Fruit fly (Drosophila melanogaster) whole organism, embryonic: Measurements from ENCODE around the gene Prp18.

ENCODE experiments used
- Awh ChIP-seq: fragments of 200-800 bp; sonication (Bioruptor generic); IDR thresholded peaks from 2 replicates; pipeline ENCODE4, ENCODE4 v1.3.6; 2022; ENCODE audit warnings: missing biosample characterization, missing genetic modification characterization
- BEAF-32 ChIP-seq: fragments of 200-800 bp; sonication (Bioruptor generic); optimal IDR thresholded peaks from 3 replicates; lab custom pipeline; 2017; ENCODE audit warnings: missing biosample characterization, missing genetic modification characterization, mild to moderate bottlenecking, moderate library complexity, missing genetic modification reagents
- CG10366 ChIP-seq: fragments of 200-800 bp; sonication (Bioruptor generic); IDR thresholded peaks from 2 replicates; pipeline ENCODE4 v1.3.6; 2022; ENCODE audit warnings: missing biosample characterization, missing genetic modification characterization
- CG10543 ChIP-seq: fragments of 200-800 bp; sonication (Bioruptor generic); optimal IDR thresholded peaks from 3 replicates; lab custom pipeline; 2017; ENCODE audit warnings: missing biosample characterization, mild to moderate bottlenecking, missing genetic modification characterization, moderate library complexity
- CG10565 ChIP-seq: fragments of 200-800 bp; sonication (Bioruptor generic); optimal IDR thresholded peaks from 3 replicates; lab custom pipeline; 2016; ENCODE audit warnings: missing biosample characterization, mild to moderate bottlenecking, missing genetic modification characterization
- CG10979 ChIP-seq: fragments of 200-800 bp; sonication (Bioruptor generic); optimal IDR thresholded peaks from 2 replicates; lab custom pipeline; 2018; ENCODE audit warnings: missing biosample characterization, mild to moderate bottlenecking, missing genetic modification characterization, moderate library complexity
- CG1602 ChIP-seq: fragments of 200-800 bp; sonication (Bioruptor generic); optimal IDR thresholded peaks from 3 replicates; lab custom pipeline; 2016; ENCODE audit warnings: missing biosample characterization, missing genetic modification characterization
- CG16815 ChIP-seq: fragments of 200-800 bp; sonication (Bioruptor generic); optimal IDR thresholded peaks from 3 replicates; lab custom pipeline; 2017; ENCODE audit warnings: missing biosample characterization, mild to moderate bottlenecking, missing genetic modification characterization
- CG17359 ChIP-seq: fragments of 200-800 bp; sonication (Bioruptor generic); optimal IDR thresholded peaks from 3 replicates; lab custom pipeline; 2018; ENCODE audit warnings: missing biosample characterization, mild to moderate bottlenecking, missing genetic modification characterization, moderate library complexity
- CG17802 ChIP-seq: fragments of 200-800 bp; sonication (Bioruptor generic); optimal IDR thresholded peaks from 2 replicates; lab custom pipeline; 2018; ENCODE audit warnings: missing biosample characterization, mild to moderate bottlenecking, missing genetic modification characterization, moderate library complexity
- CG18262 ChIP-seq: fragments of 200-800 bp; optimal IDR thresholded peaks from 3 replicates; lab custom pipeline; 2019; ENCODE audit warnings: missing biosample characterization, mild to moderate bottlenecking, missing genetic modification characterization, moderate library complexity
- CG18764 ChIP-seq: fragments of 200-800 bp; sonication (Bioruptor generic); optimal IDR thresholded peaks from 3 replicates; lab custom pipeline; 2016; ENCODE audit warnings: missing biosample characterization, missing genetic modification characterization
- CG2712 ChIP-seq: fragments of 200-800 bp; optimal IDR thresholded peaks from 3 replicates; lab custom pipeline; 2019; ENCODE audit warnings: missing biosample characterization, mild to moderate bottlenecking, missing genetic modification characterization, moderate library complexity
- CG33557 ChIP-seq: fragments of 200-800 bp; sonication (Bioruptor generic); optimal IDR thresholded peaks from 2 replicates; lab custom pipeline; 2019; ENCODE audit warnings: missing biosample characterization, mild to moderate bottlenecking, missing genetic modification characterization, moderate library complexity
- CG34422 ChIP-seq: fragments of 200-800 bp; sonication (Bioruptor generic); IDR thresholded peaks from 3 replicates; pipeline ENCODE4 v1.3.6; 2022; ENCODE audit warnings: missing biosample characterization, missing genetic modification characterization
- CG3838 ChIP-seq: fragments of 200-800 bp; sonication (Bioruptor generic); optimal IDR thresholded peaks from 3 replicates; lab custom pipeline; 2016; ENCODE audit warnings: missing biosample characterization, missing genetic modification characterization
- CG6175 ChIP-seq: fragments of 200-800 bp; sonication (Bioruptor generic); IDR thresholded peaks from 3 replicates; pipeline ENCODE4 v1.3.6; 2022; ENCODE audit warnings: missing biosample characterization, missing genetic modification characterization
- CG6254 ChIP-seq: fragments of 200-800 bp; sonication (Bioruptor generic); optimal IDR thresholded peaks from 3 replicates; lab custom pipeline; 2017; ENCODE audit warnings: mild to moderate bottlenecking, missing biosample characterization, missing genetic modification reagents, missing genetic modification characterization
- CG6765 ChIP-seq: fragments of 200-800 bp; sonication (Bioruptor generic); optimal IDR thresholded peaks from 3 replicates; lab custom pipeline; 2017; ENCODE audit warnings: missing biosample characterization, mild to moderate bottlenecking, missing genetic modification characterization
- CG7928 ChIP-seq: fragments of 200-800 bp; sonication (Bioruptor generic); optimal IDR thresholded peaks from 2 replicates; lab custom pipeline; 2017; ENCODE audit warnings: missing biosample characterization, mild to moderate bottlenecking, missing genetic modification characterization
- Camta ChIP-seq: fragments of 200-800 bp; sonication (Bioruptor generic); optimal IDR thresholded peaks from 2 replicates; lab custom pipeline; 2016; ENCODE audit warnings: missing biosample characterization, missing genetic modification characterization
- Chrac-16 ChIP-seq: fragments of 200-800 bp; sonication (Bioruptor generic); optimal IDR thresholded peaks from 3 replicates; lab custom pipeline; 2016; ENCODE audit warnings: missing biosample characterization, missing genetic modification characterization
- CrebB ChIP-seq: fragments of 200-800 bp; sonication (Bioruptor generic); optimal IDR thresholded peaks from 3 replicates; lab custom pipeline; 2018; ENCODE audit warnings: missing biosample characterization, mild to moderate bottlenecking, missing genetic modification characterization
- Deaf1 ChIP-seq: fragments of 200-800 bp; optimal IDR thresholded peaks from 3 replicates; lab custom pipeline; 2019; ENCODE audit warnings: missing biosample characterization, mild to moderate bottlenecking, missing genetic modification characterization, moderate library complexity
- E2f2 ChIP-seq: fragments of 200-800 bp; sonication (Bioruptor generic); IDR thresholded peaks from 2 replicates; pipeline ENCODE4 v1.3.6; 2022; ENCODE audit warnings: missing biosample characterization, missing genetic modification characterization
- HLH4C ChIP-seq: fragments of 200-800 bp; sonication (Bioruptor generic); IDR thresholded peaks from 3 replicates; pipeline ENCODE4 v1.3.6; 2022; ENCODE audit warnings: missing biosample characterization, missing genetic modification characterization; ENCODE audit not compliant: partially characterized antibody
- Hr39 ChIP-seq: fragments of >200 bp; optimal IDR thresholded peaks from 2 replicates; lab custom pipeline; 2017
- Mad ChIP-seq: fragments of 200-800 bp; sonication (Bioruptor generic); optimal IDR thresholded peaks from 2 replicates; lab custom pipeline; 2016; ENCODE audit warnings: missing biosample characterization, missing genetic modification characterization
- Mes4 ChIP-seq: fragments of 200-800 bp; sonication (Bioruptor generic); optimal IDR thresholded peaks from 2 replicates; lab custom pipeline; 2016; ENCODE audit warnings: missing biosample characterization, missing genetic modification characterization
- Neu2 ChIP-seq: fragments of 200-800 bp; sonication (Bioruptor generic); optimal IDR thresholded peaks from 3 replicates; lab custom pipeline; 2016; ENCODE audit warnings: missing biosample characterization, missing genetic modification characterization, borderline replicate concordance
- Oli ChIP-seq: fragments of 200-800 bp; sonication (Bioruptor generic); optimal IDR thresholded peaks from 2 replicates; lab custom pipeline; 2018; ENCODE audit warnings: missing biosample characterization, mild to moderate bottlenecking, missing genetic modification characterization, moderate library complexity
- Ptx1 ChIP-seq: fragments of 200-800 bp; sonication (Bioruptor generic); IDR thresholded peaks from 2 replicates; pipeline ENCODE4 v1.3.6; 2022; ENCODE audit warnings: missing biosample characterization, missing genetic modification characterization
- Scr ChIP-seq: fragments of 200-800 bp; sonication (Bioruptor generic); IDR thresholded peaks from 2 replicates; pipeline ENCODE4 v1.3.6; 2022; ENCODE audit warnings: missing biosample characterization, missing genetic modification characterization; ENCODE audit not compliant: partially characterized antibody
- Sox100B ChIP-seq: fragments of 200-800 bp; sonication (Bioruptor generic); optimal IDR thresholded peaks from 3 replicates; lab custom pipeline; 2018; ENCODE audit warnings: missing biosample characterization, mild to moderate bottlenecking, missing genetic modification characterization
- Sry-β ChIP-seq: fragments of 200-800 bp; sonication (Bioruptor generic); optimal IDR thresholded peaks from 2 replicates; lab custom pipeline; 2018; ENCODE audit warnings: missing biosample characterization, mild to moderate bottlenecking, missing genetic modification characterization, moderate library complexity
- Xrp1 ChIP-seq: fragments of 200-800 bp; sonication (Bioruptor generic); IDR thresholded peaks from 2 replicates; pipeline ENCODE4 v1.3.6; 2022; ENCODE audit warnings: missing biosample characterization, missing genetic modification characterization
- bigmax ChIP-seq: fragments of 200-800 bp; sonication (Bioruptor generic); optimal IDR thresholded peaks from 2 replicates; lab custom pipeline; 2018; ENCODE audit warnings: missing biosample characterization, mild to moderate bottlenecking, missing genetic modification characterization
- cad ChIP-seq: fragments of >200 bp; optimal IDR thresholded peaks from 2 replicates; lab custom pipeline; 2017; ENCODE audit warnings: missing biosample characterization, missing genetic modification characterization
- chn ChIP-seq: fragments of 200-800 bp; sonication (Bioruptor generic); optimal IDR thresholded peaks from 2 replicates; lab custom pipeline; 2016; ENCODE audit warnings: missing biosample characterization, missing genetic modification characterization
- crc ChIP-seq: fragments of 200-800 bp; sonication (Bioruptor generic); optimal IDR thresholded peaks from 2 replicates; lab custom pipeline; 2016; ENCODE audit warnings: missing biosample characterization, missing genetic modification characterization
- danr ChIP-seq: fragments of 200-800 bp; sonication (Bioruptor generic); IDR thresholded peaks from 2 replicates; pipeline ENCODE4 v1.3.6; 2022; ENCODE audit warnings: missing biosample characterization, missing genetic modification characterization
- eyg ChIP-seq: fragments of 200-800 bp; sonication (Bioruptor generic); optimal IDR thresholded peaks from 3 replicates; lab custom pipeline; 2016; ENCODE audit warnings: missing biosample characterization, missing genetic modification characterization
- gcm2 ChIP-seq: fragments of 200-800 bp; sonication (Bioruptor generic); optimal IDR thresholded peaks from 2 replicates; lab custom pipeline; 2016; ENCODE audit warnings: missing biosample characterization, missing genetic modification characterization
- jumu ChIP-seq: fragments of 200-800 bp; sonication (Bioruptor generic); optimal IDR thresholded peaks from 3 replicates; lab custom pipeline; 2016; ENCODE audit warnings: missing biosample characterization, missing genetic modification characterization
- kah ChIP-seq: fragments of 200-800 bp; sonication (Bioruptor generic); optimal IDR thresholded peaks from 2 replicates; lab custom pipeline; 2018; ENCODE audit warnings: missing biosample characterization, mild to moderate bottlenecking, missing genetic modification characterization
- klu ChIP-seq: fragments of 200-800 bp; sonication (Bioruptor generic); IDR thresholded peaks from 2 replicates; pipeline ENCODE4 v1.3.6; 2022; ENCODE audit warnings: missing biosample characterization, missing genetic modification characterization
- kni ChIP-seq: fragments of 200-800 bp; sonication (Bioruptor generic); optimal IDR thresholded peaks from 3 replicates; lab custom pipeline; 2017; ENCODE audit warnings: mild to moderate bottlenecking, missing biosample characterization, missing genetic modification reagents, missing genetic modification characterization
- pita ChIP-seq: fragments of 200-800 bp; sonication (Bioruptor generic); optimal IDR thresholded peaks from 2 replicates; lab custom pipeline; 2017; ENCODE audit warnings: missing biosample characterization, mild to moderate bottlenecking, missing genetic modification characterization
- so ChIP-seq: fragments of 200-800 bp; sonication (Bioruptor generic); IDR thresholded peaks from 3 replicates; pipeline ENCODE4 v1.3.6; 2022; ENCODE audit warnings: missing biosample characterization, missing genetic modification characterization
- sob ChIP-seq: fragments of 200-800 bp; sonication (Bioruptor generic); IDR thresholded peaks from 2 replicates; pipeline ENCODE4 v1.3.6; 2022; ENCODE audit warnings: missing biosample characterization, missing genetic modification characterization
- z ChIP-seq: fragments of 200-800 bp; sonication (Bioruptor generic); IDR thresholded peaks from 3 replicates; pipeline ENCODE4 v1.3.6; 2022; ENCODE audit warnings: missing biosample characterization, missing genetic modification characterization

The Prp18 gene

DNA sequence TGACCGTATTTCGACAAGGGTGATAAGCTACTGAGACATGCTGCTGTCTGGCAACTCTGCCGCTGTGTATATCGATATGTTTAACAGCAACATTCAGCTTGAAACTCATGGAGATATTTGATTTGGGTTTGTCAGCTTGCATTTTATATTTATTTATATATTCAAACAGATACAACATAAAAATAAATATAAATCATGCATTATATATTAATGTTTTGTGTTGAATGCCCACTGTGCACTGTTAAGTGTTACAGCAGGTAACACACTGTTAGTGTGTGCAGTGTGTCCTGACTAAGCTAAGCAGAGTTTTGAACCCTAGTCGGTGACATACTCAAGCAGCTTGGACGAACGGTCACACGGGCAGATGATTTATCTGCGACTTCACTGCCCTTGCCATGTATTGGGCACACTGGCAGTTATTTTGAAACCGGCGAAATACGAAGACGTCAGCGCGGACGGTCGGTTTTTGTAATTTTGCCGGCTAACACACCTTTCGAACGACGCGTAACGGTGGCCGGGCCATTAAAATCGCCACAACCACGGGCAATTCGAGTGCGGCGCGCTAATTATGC is 47.4 kb downstream of the Prp18 start, which contains the start of the genes snRNP-U1-C and gukh (continued):
- peak; percentile 38 for TF ChIP-seq CG33557
- no peak for TF ChIP-seq cad (GFP tag; lab: Kevin White, UChicago)
- TF ChIP-seq crc (GFP tag; lab: Kevin White, UChicago), result no peak
- no peak for TF ChIP-seq CG6254 (GFP tag; lab: Kevin White, UChicago)
- TF ChIP-seq CG2712 (tag; lab: Kevin White, UChicago), result peak; percentile 88
- peak; percentile 56 for TF ChIP-seq CG18764
- peak; percentile 18 for TF ChIP-seq jumu (GFP tag; lab: Kevin White, UChicago)
- peak; percentile 5 for TF ChIP-seq kni
- peak; percentile 31 for TF ChIP-seq chn
- peak; percentile 91 for TF ChIP-seq Xrp1
- peak; percentile 77 for TF ChIP-seq Scr
- peak; percentile 52 for TF ChIP-seq Sox100B (GFP tag; lab: Kevin White, UChicago)
- peak; percentile 89 for TF ChIP-seq CG10366 (GFP tag; lab: Robert Waterston, UW)
- TF ChIP-seq CG10543 (GFP tag; lab: Kevin White, UChicago), result peak; percentile 71
- TF ChIP-seq Deaf1 (tag; lab: Kevin White, UChicago), result peak; percentile 72
- TF ChIP-seq Hr39 (lab: Kevin White, UChicago), result no peak
- TF ChIP-seq Sry-β (GFP tag; lab: Kevin White, UChicago), result peak; percentile 27
- TF ChIP-seq klu (GFP tag; lab: Robert Waterston, UW), result peak; percentile 80
- TF ChIP-seq kah (GFP tag; lab: Kevin White, UChicago), result no peak
- TF ChIP-seq Neu2 (GFP tag; lab: Kevin White, UChicago), result no peak
- TF ChIP-seq CG18262 (tag; lab: Kevin White, UChicago), result peak; percentile 78
- peak; percentile 66; the same call in 1 of the 3 replicates for TF ChIP-seq CG6175 (GFP tag; lab: Robert Waterston, UW)
- TF ChIP-seq CG10979 (tag; lab: Kevin White, UChicago), result peak; percentile 65
- peak; percentile 32; the same call in 1 of the 2 replicates for TF ChIP-seq danr (GFP tag; lab: Robert Waterston, UW)
- TF ChIP-seq CG10565 (GFP tag; lab: Kevin White, UChicago), result peak; percentile 15
- peak; percentile 87 for TF ChIP-seq so (GFP tag; lab: Robert Waterston, UW)
- peak; percentile 43 for TF ChIP-seq Mad
- peak; percentile 79 for TF ChIP-seq BEAF-32 (GFP tag; lab: Kevin White, UChicago)
- TF ChIP-seq eyg, result no peak
- peak; percentile 95 for TF ChIP-seq CG34422 (GFP tag; lab: Robert Waterston, UW)
- TF ChIP-seq gcm2 (GFP tag; lab: Kevin White, UChicago), result peak; percentile 30
- TF ChIP-seq CG17802 (tag; lab: Kevin White, UChicago), result peak; percentile 78
- TF ChIP-seq Awh (GFP tag; lab: Robert Waterston, UW), result peak; percentile 78
- peak; percentile 95 for TF ChIP-seq pita (GFP tag; lab: Kevin White, UChicago)
- TF ChIP-seq z (GFP tag; lab: Robert Waterston, UW), result no peak; the same call in 2 of the 3 replicates
- no peak for TF ChIP-seq Mes4 (GFP tag; lab: Kevin White, UChicago)
- peak; percentile 85 for TF ChIP-seq Ptx1
- TF ChIP-seq CG3838, result peak; percentile 37
- no peak for TF ChIP-seq Camta (GFP tag; lab: Kevin White, UChicago)
- peak; percentile 82 for TF ChIP-seq Chrac-16 (GFP tag; lab: Kevin White, UChicago)
- peak; percentile 77 for TF ChIP-seq Oli (tag; lab: Kevin White, UChicago)
- no peak for TF ChIP-seq bigmax (GFP tag; lab: Kevin White, UChicago)
- TF ChIP-seq CG16815 (GFP tag; lab: Kevin White, UChicago), result peak; percentile 66
- TF ChIP-seq CG17359 (tag; lab: Kevin White, UChicago), result peak; percentile 80
- peak; percentile 80 for TF ChIP-seq CG1602 (GFP tag; lab: Kevin White, UChicago)
- peak; percentile 83 for TF ChIP-seq sob (GFP tag; lab: Robert Waterston, UW)
- peak; percentile 76 for TF ChIP-seq CrebB (tag; lab: Kevin White, UChicago)
- peak; percentile 29 for TF ChIP-seq CG7928 (GFP tag; lab: Kevin White, UChicago)
- peak; percentile 57 for TF ChIP-seq CG6765 (GFP tag; lab: Kevin White, UChicago)
- peak; percentile 48; the same call in 1 of the 3 replicates for TF ChIP-seq HLH4C (GFP tag; lab: Robert Waterston, UW)
- peak; percentile 76 for TF ChIP-seq E2f2
